Fruit fly (Drosophila melanogaster) whole organism, pupa: ENCODE results near the gene CG44836.

Experiments
- CG10348 ChIP-seq: fragments of 200-800 bp; sonication (Bioruptor generic); IDR thresholded peaks from 2 replicates; pipeline ENCODE4 v1.3.6; 2022; ENCODE audit warnings: missing biosample characterization, missing genetic modification characterization
- CG12605 ChIP-seq: fragments of 200-800 bp; sonication (Bioruptor generic); IDR thresholded peaks from 2 replicates; pipeline ENCODE4 v1.3.6; 2022; ENCODE audit warnings: missing biosample characterization, missing genetic modification characterization
- CG13204 ChIP-seq: fragments of 200-800 bp; sonication (Bioruptor generic); optimal IDR thresholded peaks from 2 replicates; lab custom pipeline; 2018; ENCODE audit warnings: missing biosample characterization, mild to moderate bottlenecking, missing genetic modification characterization, moderate library complexity
- CG14655 ChIP-seq: fragments of 200-800 bp; sonication (Bioruptor generic); optimal IDR thresholded peaks from 3 replicates; lab custom pipeline; 2017; ENCODE audit warnings: mild to moderate bottlenecking, missing biosample characterization, missing genetic modification reagents, missing genetic modification characterization
- CG15710 ChIP-seq: fragments of 200-800 bp; sonication (Bioruptor generic); optimal IDR thresholded peaks from 2 replicates; lab custom pipeline; 2018; ENCODE audit warnings: missing biosample characterization, mild to moderate bottlenecking, missing genetic modification characterization, moderate library complexity
- CG17806 ChIP-seq: fragments of 200-800 bp; sonication (Bioruptor generic); optimal IDR thresholded peaks from 2 replicates; lab custom pipeline; 2018; ENCODE audit warnings: missing biosample characterization, mild to moderate bottlenecking, missing genetic modification characterization, moderate library complexity
- CG32121 ChIP-seq: fragments of 200-800 bp; sonication (Bioruptor generic); IDR thresholded peaks from 2 replicates; pipeline ENCODE4 v1.3.6; 2022; ENCODE audit warnings: missing biosample characterization, missing genetic modification characterization
- CG34367 ChIP-seq: fragments of 200-800 bp; sonication (Bioruptor generic); optimal IDR thresholded peaks from 2 replicates; lab custom pipeline; 2018; ENCODE audit warnings: missing biosample characterization, mild to moderate bottlenecking, missing genetic modification characterization
- CG4496 ChIP-seq: fragments of 200-800 bp; sonication (Bioruptor generic); IDR thresholded peaks from 3 replicates; pipeline ENCODE4 v1.3.6; 2022; ENCODE audit warnings: missing biosample characterization, missing genetic modification characterization
- CG8159 ChIP-seq: fragments of 200-800 bp; sonication (Bioruptor generic); optimal IDR thresholded peaks from 3 replicates; lab custom pipeline; 2018; ENCODE audit warnings: missing biosample characterization, mild to moderate bottlenecking, missing genetic modification characterization, moderate library complexity
- CG8301 ChIP-seq: fragments of 200-800 bp; sonication (Bioruptor generic); optimal IDR thresholded peaks from 2 replicates; lab custom pipeline; 2018; ENCODE audit warnings: missing biosample characterization, mild to moderate bottlenecking, missing genetic modification characterization
- CG9948 ChIP-seq: fragments of 200-800 bp; sonication (Bioruptor generic); optimal IDR thresholded peaks from 2 replicates; lab custom pipeline; 2018; ENCODE audit warnings: missing biosample characterization, mild to moderate bottlenecking, missing genetic modification characterization, moderate library complexity
- D1 ChIP-seq: fragments of 200-800 bp; sonication (Bioruptor generic); optimal IDR thresholded peaks from 2 replicates; lab custom pipeline; 2018; ENCODE audit warnings: missing biosample characterization, mild to moderate bottlenecking, missing genetic modification characterization, moderate library complexity
- EcR ChIP-seq: fragments of 200-800 bp; sonication (Bioruptor generic); optimal IDR thresholded peaks from 3 replicates; lab custom pipeline; 2019; ENCODE audit warnings: missing biosample characterization, missing genetic modification characterization, mild to moderate bottlenecking, moderate library complexity, missing genetic modification reagents
- Ets98B ChIP-seq: fragments of 200-800 bp; sonication (Bioruptor generic); IDR thresholded peaks from 2 replicates; pipeline ENCODE4 v1.3.6; 2022; ENCODE audit warnings: missing biosample characterization, missing genetic modification characterization
- Pif1A ChIP-seq: fragments of 200-800 bp; sonication (Bioruptor generic); optimal IDR thresholded peaks from 3 replicates; lab custom pipeline; 2016; ENCODE audit warnings: missing biosample characterization, missing genetic modification characterization
- Pif1B ChIP-seq: fragments of 200-800 bp; sonication (Bioruptor generic); optimal IDR thresholded peaks from 3 replicates; lab custom pipeline; 2016; ENCODE audit warnings: missing biosample characterization, missing genetic modification characterization
- Snoo ChIP-seq: fragments of 200-800 bp; sonication (Bioruptor generic); optimal IDR thresholded peaks from 3 replicates; lab custom pipeline; 2017; ENCODE audit warnings: missing biosample characterization, mild to moderate bottlenecking, missing genetic modification characterization, inconsistent platforms
- fd96Ca ChIP-seq: fragments of 200-800 bp; sonication (Bioruptor generic); IDR thresholded peaks from 3 replicates; pipeline ENCODE4 v1.3.6; 2022; ENCODE audit warnings: missing biosample characterization, missing genetic modification characterization
- gl ChIP-seq: fragments of 200-800 bp; sonication (Bioruptor generic); optimal IDR thresholded peaks from 2 replicates; lab custom pipeline; 2018; ENCODE audit warnings: missing biosample characterization, mild to moderate bottlenecking, missing genetic modification characterization
- rn ChIP-seq: fragments of 200-800 bp; sonication (Bioruptor generic); IDR thresholded peaks from 2 replicates; pipeline ENCODE4 v1.3.6; 2022; ENCODE audit warnings: missing biosample characterization, missing genetic modification characterization

CG44836 gene

DNA sequence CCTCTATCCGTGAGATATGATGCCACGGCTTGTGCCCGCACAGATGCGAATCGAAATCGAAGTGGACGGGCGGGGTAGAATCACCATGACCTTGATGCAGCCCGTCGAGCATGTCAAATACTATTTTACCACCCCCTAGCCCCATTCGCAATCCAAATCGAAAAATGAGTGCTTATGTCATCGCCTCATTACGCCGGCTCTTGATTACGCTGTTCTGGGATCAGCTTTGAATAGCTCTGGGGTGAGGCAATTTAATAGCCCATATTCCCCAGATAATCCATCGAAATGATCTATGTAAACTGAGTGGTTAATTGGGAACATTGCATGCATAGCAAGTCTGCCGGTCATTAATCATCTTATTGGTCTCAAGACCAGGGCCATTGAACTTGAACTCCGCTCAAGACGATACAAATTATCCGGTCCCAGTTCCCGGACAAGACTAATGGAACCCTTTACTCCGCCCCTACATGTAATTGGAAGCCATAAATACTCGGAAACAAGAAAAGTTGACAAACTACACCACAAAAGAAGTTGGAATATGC is 42.8 kb downstream of the CG44836 start:
- no peak for TF ChIP-seq Pif1B (GFP tag; lab: Kevin White, UChicago)
- peak; percentile 91 for TF ChIP-seq EcR (GFP tag; lab: Kevin White, UChicago)
- TF ChIP-seq CG32121 (GFP tag; lab: Robert Waterston, UW), result no peak
- TF ChIP-seq, all 21 proteins: peak for 1

dm6 chr3L:16356171-16356765 is 43.8 kb downstream of the CG44836 start:
- TF ChIP-seq CG34367, result no peak
- TF ChIP-seq fd96Ca, result 0 out of 3 replicates have a peak, but pooled peaks have one; percentile 9

dm6 chr3L:16354197-16354596 is 45.9 kb downstream of the CG44836 start, which contains the start of gene Pdh:
Gene Pdh (minus strand): TSS chr3L:16354297.
- TF ChIP-seq CG8301 (tag; lab: Kevin White, UChicago), result no peak
- no peak for TF ChIP-seq gl (tag; lab: Kevin White, UChicago)
- TF ChIP-seq CG32121 (GFP tag; lab: Robert Waterston, UW), result no peak
- no peak for TF ChIP-seq CG14655 (GFP tag; lab: Kevin White, UChicago)
- TF ChIP-seq CG12605 (GFP tag; lab: Robert Waterston, UW), result no peak
- TF ChIP-seq D1 (tag; lab: Kevin White, UChicago), result no peak
- no peak for TF ChIP-seq CG4496 (GFP tag; lab: Robert Waterston, UW)
- TF ChIP-seq Ets98B (GFP tag; lab: Robert Waterston, UW), result no peak
- no peak for TF ChIP-seq CG15710 (tag; lab: Kevin White, UChicago)
- TF ChIP-seq, all 21 proteins: peak for 0

- TF ChIP-seq CG9948 (no peak), CG8301 (tag; lab: Kevin White, UChicago) (no peak), gl (tag; lab: Kevin White, UChicago) (no peak), Snoo (no peak), D1 (tag; lab: Kevin White, UChicago) (no peak)
- TF ChIP-seq, all 21 proteins: peak for 0
Measured at dm6 chr3L:16351770-16352429, 48.2 kb downstream of the CG44836 start, which contains the start of the genes Golgin104 and Tcs3. Gene Golgin104 (minus strand): TSS chr3L:16351951. Gene Tcs3 (plus strand): TSS chr3L:16351991.

DNA sequence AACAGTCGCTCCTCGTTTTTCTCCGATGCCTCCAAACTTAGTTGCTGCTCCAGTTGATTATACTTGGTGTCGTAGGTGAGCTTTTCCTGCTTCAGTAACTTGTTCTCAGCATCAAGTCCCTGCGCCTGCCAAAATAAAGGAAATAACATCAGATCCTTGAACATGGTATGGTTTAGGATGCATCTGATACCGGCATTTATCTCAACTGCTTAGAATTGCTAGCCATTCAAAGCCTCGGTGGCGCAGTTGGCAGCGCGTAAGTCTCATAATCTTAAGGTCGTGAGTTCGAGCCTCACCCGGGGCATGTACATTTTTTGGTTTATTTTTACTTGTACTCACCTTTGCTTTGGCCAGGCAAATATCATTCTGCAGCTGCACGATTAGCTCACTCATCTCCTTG is 50.4 kb downstream of the CG44836 start:
- TF ChIP-seq EcR (GFP tag; lab: Kevin White, UChicago) (no peak), CG12605 (GFP tag; lab: Robert Waterston, UW) (no peak), CG17806 (tag; lab: Kevin White, UChicago) (no peak), gl (tag; lab: Kevin White, UChicago) (no peak), rn (no peak), D1 (tag; lab: Kevin White, UChicago) (no peak), CG8301 (tag; lab: Kevin White, UChicago) (no peak), Ets98B (GFP tag; lab: Robert Waterston, UW) (no peak), CG14655 (GFP tag; lab: Kevin White, UChicago) (no peak), Pif1B (GFP tag; lab: Kevin White, UChicago) (no peak), CG13204 (GFP tag; lab: Kevin White, UChicago) (no peak), Pif1A (no peak), CG32121 (GFP tag; lab: Robert Waterston, UW) (no peak), CG4496 (GFP tag; lab: Robert Waterston, UW) (no peak), CG10348 (GFP tag; lab: Robert Waterston, UW) (no peak), CG9948 (no peak), CG34367 (no peak), fd96Ca (no peak), CG15710 (tag; lab: Kevin White, UChicago) (no peak), Snoo (no peak)

DNA sequence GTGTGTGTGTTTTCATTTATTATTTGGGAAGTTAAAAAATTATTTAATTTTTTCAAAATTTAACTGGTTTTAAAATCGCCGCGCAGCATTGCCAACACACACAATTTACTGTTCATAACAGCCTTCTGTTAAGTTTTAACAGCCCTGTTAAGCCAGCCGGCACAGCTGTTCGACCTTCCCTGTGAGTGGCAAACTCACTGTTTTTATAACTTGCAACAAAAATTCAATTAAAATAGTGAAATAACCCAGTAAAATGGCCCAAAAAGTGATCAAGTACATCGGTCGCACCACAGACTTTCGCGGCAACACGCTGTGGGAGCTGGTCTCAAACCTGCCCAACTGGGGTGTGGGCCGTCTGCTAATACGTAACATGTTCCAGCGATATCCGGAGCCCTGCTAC is 52.2 kb downstream of the CG44836 start, which contains the start of gene mRpS34:
Gene mRpS34, plus strand, starts transcription at position 161 of the 400 bp plus-strand sequence.
- TF ChIP-seq Snoo, result no peak
- TF ChIP-seq Pif1B (GFP tag; lab: Kevin White, UChicago), result no peak
- no peak for TF ChIP-seq CG34367
- no peak for TF ChIP-seq CG12605 (GFP tag; lab: Robert Waterston, UW)
- no peak for TF ChIP-seq Pif1A
- TF ChIP-seq CG15710 (tag; lab: Kevin White, UChicago), result no peak
- TF ChIP-seq D1 (tag; lab: Kevin White, UChicago), result no peak
- TF ChIP-seq Ets98B (GFP tag; lab: Robert Waterston, UW), result no peak

DNA sequence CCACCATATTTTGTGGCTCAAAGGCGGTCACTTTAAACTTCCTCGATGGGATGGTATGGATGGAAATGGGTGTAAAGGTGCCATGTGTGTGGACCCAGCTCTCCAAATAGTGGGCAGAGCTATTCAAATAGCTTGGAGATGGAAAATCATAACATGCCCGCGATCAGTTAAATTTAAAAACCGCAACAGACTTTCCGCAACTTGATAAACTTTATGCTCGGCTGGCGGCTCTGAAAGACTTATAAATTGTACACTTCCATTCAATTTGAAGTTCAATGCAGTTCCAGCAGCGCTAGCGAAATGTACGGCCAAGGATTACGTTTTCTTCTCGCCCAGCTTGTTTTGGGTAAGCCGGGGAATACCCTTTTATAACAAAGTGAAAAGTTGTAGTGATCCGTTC is 54.1 kb downstream of the CG44836 start, which contains the start of gene CG33257:
Gene CG33257, plus strand, starts transcription at position 301 of the 400 bp plus-strand sequence.
- no peak for TF ChIP-seq D1 (tag; lab: Kevin White, UChicago)
- no peak for TF ChIP-seq CG8159 (tag; lab: Kevin White, UChicago)
- TF ChIP-seq Snoo, result no peak
- no peak for TF ChIP-seq Pif1B (GFP tag; lab: Kevin White, UChicago)
- no peak for TF ChIP-seq fd96Ca
- TF ChIP-seq Ets98B (GFP tag; lab: Robert Waterston, UW), result no peak
- no peak for TF ChIP-seq CG10348 (GFP tag; lab: Robert Waterston, UW)
- no peak for TF ChIP-seq CG13204 (GFP tag; lab: Kevin White, UChicago)
- no peak for TF ChIP-seq CG14655 (GFP tag; lab: Kevin White, UChicago)
- TF ChIP-seq CG9948, result no peak
- no peak for TF ChIP-seq CG32121 (GFP tag; lab: Robert Waterston, UW)
- TF ChIP-seq gl (tag; lab: Kevin White, UChicago), result no peak
- no peak for TF ChIP-seq CG15710 (tag; lab: Kevin White, UChicago)
